Worm (Caenorhabditis elegans): ENCODE results near the gene W02G9.3.

W02G9.3 gene

DNA sequence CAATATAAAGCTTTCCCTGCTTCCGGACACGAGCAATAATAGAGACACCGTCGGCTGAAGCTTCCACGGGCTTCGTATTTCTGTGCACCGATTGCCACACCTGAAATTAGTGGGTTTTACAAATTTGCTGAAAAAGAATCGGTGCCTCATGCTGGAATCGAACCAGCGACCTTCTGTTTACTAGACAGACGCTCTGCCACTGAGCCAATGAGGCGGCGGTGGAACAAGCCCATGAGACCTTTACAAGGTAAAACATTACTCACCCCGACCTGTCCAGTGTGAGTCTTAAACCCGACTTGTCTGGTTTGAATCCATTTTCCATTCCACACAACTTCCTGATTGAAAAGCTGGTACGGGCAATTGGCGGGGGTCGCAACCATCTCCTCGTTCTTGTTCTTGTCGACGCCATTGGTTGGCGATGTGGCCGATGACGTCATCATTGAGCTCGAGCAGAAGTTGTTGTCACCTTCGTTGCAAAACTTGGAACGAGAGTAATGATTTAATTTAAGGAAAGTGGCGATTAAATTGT is 8.2 kb upstream of the W02G9.3 start, which contains the start of gene ndx-2:
ndx-2 (minus strand) TSS at position 479 of the 529 bp plus-strand sequence.
- TF ChIP-seq fos-1 (tag; optimal IDR thresholded peaks at IDR 0.05) (peak; percentile 14), elt-1 (tag; optimal IDR thresholded peaks at IDR 0.05) (no peak), nhr-129 (tag; optimal IDR thresholded peaks at IDR 0.05) (no peak), zag-1 (tag; optimal IDR thresholded peaks at IDR 0.05) (no peak), F13H6.1 (tag; optimal IDR thresholded peaks at IDR 0.05) (no peak)

DNA sequence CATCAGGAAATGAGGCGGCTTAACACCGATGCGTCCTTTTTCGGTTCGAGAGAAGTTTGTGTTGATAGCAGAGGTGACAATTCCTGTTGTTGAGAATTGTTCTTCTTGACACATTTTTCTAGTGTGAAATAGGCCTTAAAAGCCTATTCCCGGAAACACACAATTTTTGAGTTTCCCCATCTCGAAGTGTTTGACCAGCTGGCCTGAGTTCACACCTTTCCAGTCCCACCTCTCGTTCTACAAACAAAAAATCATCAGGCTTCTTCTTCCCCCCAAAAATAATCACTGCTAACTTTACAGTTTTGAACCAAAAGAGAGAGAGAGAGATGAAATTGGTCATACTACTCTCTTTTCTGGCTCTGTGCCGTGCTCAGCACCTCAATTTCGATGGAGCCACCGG is 6.2 kb upstream of the W02G9.3 start, which contains the start of gene W02G9.4:
W02G9.4 (plus strand) TSS at position 301 of the 400 bp plus-strand sequence.
- TF ChIP-seq dmd-4 (tag; optimal IDR thresholded peaks at IDR 0.05) = no peak
- TF ChIP-seq gmeb-1 (tag; optimal IDR thresholded peaks at IDR 0.05) = no peak
- TF ChIP-seq crh-2 (tag; optimal IDR thresholded peaks at IDR 0.05) = no peak
- TF ChIP-seq mbf-1 (tag; optimal IDR thresholded peaks at IDR 0.05) = no peak
- TF ChIP-seq nhr-23 (tag; optimal IDR thresholded peaks at IDR 0.05) = no peak
- no peak for TF ChIP-seq C34F6.9 (tag; optimal IDR thresholded peaks at IDR 0.05)
- no peak for TF ChIP-seq fos-1 (tag; optimal IDR thresholded peaks at IDR 0.05)
- no peak for TF ChIP-seq nhr-77 (tag; optimal IDR thresholded peaks at IDR 0.05)
- no peak for TF ChIP-seq lsy-2 (tag; optimal IDR thresholded peaks at IDR 0.05)
- no peak for TF ChIP-seq snpc-4 (tag; optimal IDR thresholded peaks at IDR 0.05)
- TF ChIP-seq peb-1 (tag; optimal IDR thresholded peaks at IDR 0.05) = no peak
- no peak for TF ChIP-seq sma-9 (GFP tag; optimal IDR thresholded peaks at IDR 0.05)
- no peak for TF ChIP-seq sma-9 (tag; optimal IDR thresholded peaks at IDR 0.05)
- no peak for TF ChIP-seq ceh-16 (tag; optimal IDR thresholded peaks at IDR 0.05)
- no peak for TF ChIP-seq nhr-6 (tag; optimal IDR thresholded peaks at IDR 0.05)
- no peak for TF ChIP-seq nhr-25 (tag; optimal IDR thresholded peaks at IDR 0.05)

DNA sequence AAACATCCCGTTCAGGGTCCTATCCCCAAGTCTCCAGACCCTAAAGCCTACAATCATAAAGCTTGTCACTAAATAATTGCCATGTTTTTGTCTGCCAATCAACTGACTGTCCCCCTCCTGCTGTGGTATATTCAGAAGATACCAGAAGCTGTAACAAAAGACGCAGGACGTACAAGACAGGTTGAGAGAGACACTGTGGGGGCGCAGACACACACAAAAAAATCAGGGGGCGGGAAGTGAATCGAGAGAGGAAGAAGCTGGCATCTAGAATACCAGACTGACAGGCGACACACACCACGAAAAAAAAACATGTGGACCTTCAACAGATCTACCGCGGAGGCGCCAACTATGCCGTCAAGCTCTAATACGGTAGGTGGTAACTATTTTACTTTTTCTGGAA is 1.6 kb upstream of the W02G9.3 start, which contains the start of gene kel-8:
kel-8 (plus strand) TSS at position 301 of the 400 bp plus-strand sequence.
- TF ChIP-seq sma-3 (GFP tag; optimal IDR thresholded peaks at IDR 0.05) (no peak), nhr-25 (tag; optimal IDR thresholded peaks at IDR 0.05) (peak; percentile 28)

DNA sequence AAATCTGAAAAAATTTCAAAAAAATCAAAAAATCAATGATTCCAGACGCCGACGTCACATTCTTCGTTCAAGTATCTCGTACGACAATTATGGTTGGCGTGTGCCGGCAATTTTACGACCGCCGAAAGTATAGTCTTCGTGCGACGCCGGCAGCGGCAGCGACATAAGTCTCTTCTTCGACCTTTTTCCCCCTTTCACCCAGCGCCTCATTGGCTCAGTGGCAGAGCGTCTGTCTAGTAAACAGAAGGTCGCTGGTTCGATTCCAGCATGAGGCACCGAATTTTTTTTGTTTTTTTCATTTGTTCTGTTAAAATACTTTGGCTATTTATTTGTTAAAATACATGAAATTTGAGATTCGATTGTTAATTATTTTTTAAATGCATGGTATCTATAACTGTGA is 1.0 kb downstream of the W02G9.3 start:
- TF ChIP-seq Y55F3AM.14 (GFP tag; optimal IDR thresholded peaks at IDR 0.05) (no peak), snpc-4 (tag; optimal IDR thresholded peaks at IDR 0.05) (no peak), nhr-12 (tag; optimal IDR thresholded peaks at IDR 0.05) (no peak), peb-1 (tag; optimal IDR thresholded peaks at IDR 0.05) (no peak), C34F6.9 (tag; optimal IDR thresholded peaks at IDR 0.05) (peak; percentile 5), elt-1 (tag; optimal IDR thresholded peaks at IDR 0.05) (no peak), lin-39 (tag; optimal IDR thresholded peaks at IDR 0.05) (no peak), nhr-77 (tag; optimal IDR thresholded peaks at IDR 0.05) (no peak), ZK546.5 (tag; optimal IDR thresholded peaks at IDR 0.05) (no peak), alr-1 (tag; optimal IDR thresholded peaks at IDR 0.05) (no peak), sma-9 (GFP tag; optimal IDR thresholded peaks at IDR 0.05) (peak; percentile 4), sma-9 (tag; optimal IDR thresholded peaks at IDR 0.05) (no peak), nhr-129 (tag; optimal IDR thresholded peaks at IDR 0.05) (peak; percentile 57), dmd-4 (tag; optimal IDR thresholded peaks at IDR 0.05) (no peak), mbf-1 (tag; optimal IDR thresholded peaks at IDR 0.05) (no peak), nhr-23 (tag; optimal IDR thresholded peaks at IDR 0.05) (no peak), ceh-16 (tag; optimal IDR thresholded peaks at IDR 0.05) (no peak), sma-3 (GFP tag; optimal IDR thresholded peaks at IDR 0.05) (no peak), zag-1 (tag; optimal IDR thresholded peaks at IDR 0.05) (no peak), egl-27 (tag; optimal IDR thresholded peaks at IDR 0.05) (no peak), blmp-1 (tag; optimal IDR thresholded peaks at IDR 0.05; ENCODE audit: insufficient read depth) (no peak), unc-62 (GFP tag; optimal IDR thresholded peaks at IDR 0.05) (no peak), lin-13 (GFP tag; optimal IDR thresholded peaks at IDR 0.05) (peak; percentile 57), F13H6.1 (tag; optimal IDR thresholded peaks at IDR 0.05) (peak; percentile 30), elt-3 (tag; optimal IDR thresholded peaks at IDR 0.05) (no peak), gmeb-1 (tag; optimal IDR thresholded peaks at IDR 0.05) (peak; percentile 18), unc-55 (GFP tag; optimal IDR thresholded peaks at IDR 0.05) (peak; percentile 15), lsy-2 (tag; optimal IDR thresholded peaks at IDR 0.05) (peak in 1 of 2 experiments; percentile 41), fos-1 (tag; optimal IDR thresholded peaks at IDR 0.05) (peak; percentile 17), skn-1 (tag; optimal IDR thresholded peaks at IDR 0.05) (no peak), ama-1 (optimal IDR thresholded peaks at IDR 0.05) (no peak), nhr-237 (tag; optimal IDR thresholded peaks at IDR 0.05) (no peak), nhr-25 (tag; optimal IDR thresholded peaks at IDR 0.05) (no peak), nhr-6 (tag; optimal IDR thresholded peaks at IDR 0.05) (no peak), crh-2 (tag; optimal IDR thresholded peaks at IDR 0.05) (peak; percentile 31), ztf-11 (tag; optimal IDR thresholded peaks at IDR 0.05) (no peak), R02D3.7 (tag; optimal IDR thresholded peaks at IDR 0.05) (no peak), mab-5 (tag; optimal IDR thresholded peaks at IDR 0.05) (no peak), sem-4 (tag; optimal IDR thresholded peaks at IDR 0.05) (no peak), nhr-10 (tag; optimal IDR thresholded peaks at IDR 0.05) (no peak)

Measured in whole organism, L2 larva.